Worm (Caenorhabditis elegans): Measurements from ENCODE around the gene syx-5.

syx-5 gene

DNA sequence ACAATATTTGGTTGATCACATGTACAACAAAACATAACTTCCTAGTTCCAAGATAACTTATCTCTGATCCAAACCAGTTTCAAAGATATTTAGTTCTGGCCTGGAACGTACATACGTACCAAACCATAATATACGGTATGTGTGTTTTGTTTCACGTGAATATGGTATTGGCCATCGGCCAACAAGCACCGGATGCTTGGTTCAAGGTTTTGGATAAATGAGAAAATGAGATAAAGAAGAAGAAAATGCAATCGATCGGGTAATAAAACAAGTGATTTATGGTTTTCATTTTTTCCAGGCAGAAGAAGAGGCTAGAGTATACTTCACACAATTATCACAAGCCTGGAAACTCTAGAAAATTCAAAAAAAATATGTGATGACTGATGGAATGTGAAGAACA lies 30.6 kb downstream of the syx-5 start:
- TF ChIP-seq tbx-2 (tag; optimal IDR thresholded peaks at IDR 0.05), result no peak
- TF ChIP-seq sdc-2 (tag; optimal IDR thresholded peaks at IDR 0.05), result no peak
- no peak for TF ChIP-seq madf-2 (tag; optimal IDR thresholded peaks at IDR 0.05)
- TF ChIP-seq che-1 (tag; optimal IDR thresholded peaks at IDR 0.05), result no peak

DNA sequence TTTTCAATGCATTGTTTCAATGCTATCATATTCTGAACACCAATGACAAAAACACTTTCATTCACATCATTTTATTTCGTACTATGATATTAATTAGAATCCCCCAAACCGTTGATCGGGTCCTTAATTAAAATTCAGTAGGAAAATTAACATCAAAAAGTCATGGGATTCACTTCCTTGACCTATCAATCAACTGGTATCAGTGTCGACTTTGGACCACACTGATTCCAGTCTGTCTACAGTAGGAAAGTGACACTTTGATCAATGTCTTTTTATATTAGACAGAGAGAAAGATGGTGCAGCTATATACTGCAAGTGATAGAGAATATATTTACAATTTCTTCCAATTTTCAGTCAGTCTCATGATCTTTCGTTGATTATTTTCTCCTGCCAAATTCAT lies 31.6 kb downstream of the syx-5 start:
- TF ChIP-seq tbx-7 (tag; optimal IDR thresholded peaks at IDR 0.05), result no peak
- TF ChIP-seq pha-4 (tag; optimal IDR thresholded peaks at IDR 0.05), result no peak
- no peak for TF ChIP-seq ceh-14 (tag; optimal IDR thresholded peaks at IDR 0.05)

DNA sequence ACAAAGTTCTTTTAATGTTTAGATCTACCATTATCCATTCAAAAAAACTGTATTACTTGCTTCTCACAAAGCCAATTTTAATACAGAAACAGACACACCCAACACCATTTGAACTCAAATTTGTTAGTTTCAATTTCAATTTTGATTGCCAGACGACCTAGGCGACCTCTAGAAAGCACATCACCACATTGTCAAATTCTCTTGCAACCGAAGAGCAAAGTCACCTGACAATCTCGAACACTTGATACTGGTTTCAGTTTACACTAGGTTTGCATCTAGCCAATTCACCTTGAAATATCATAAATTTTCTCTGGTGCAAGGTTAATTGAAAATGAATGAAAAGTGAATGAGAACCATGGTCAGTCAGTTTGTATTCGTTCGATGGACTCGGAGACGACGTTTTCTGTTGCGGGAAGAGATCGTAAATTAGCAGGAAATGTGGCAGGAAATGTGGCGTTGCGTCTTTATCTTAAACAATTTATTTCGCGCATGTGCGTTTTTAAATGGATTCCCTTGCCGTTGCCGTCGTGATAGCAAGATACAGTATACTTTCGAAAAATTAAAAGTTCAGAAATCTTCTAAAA lies 32.7 kb downstream of the syx-5 start:
- TF ChIP-seq zip-5 (tag; optimal IDR thresholded peaks at IDR 0.05) (no peak), fkh-6 (tag; optimal IDR thresholded peaks at IDR 0.05) (no peak), ceh-18 (tag; optimal IDR thresholded peaks at IDR 0.05) (no peak), nhr-232 (tag; optimal IDR thresholded peaks at IDR 0.05) (no peak), pax-1 (tag; optimal IDR thresholded peaks at IDR 0.05) (no peak), hlh-6 (tag; optimal IDR thresholded peaks at IDR 0.05) (no peak), dmd-4 (tag; optimal IDR thresholded peaks at IDR 0.05; ENCODE audit: borderline replicate concordance) (no peak), che-1 (tag; optimal IDR thresholded peaks at IDR 0.05) (no peak), hlh-30 (tag; optimal IDR thresholded peaks at IDR 0.05; ENCODE audit: insufficient read depth) (no peak), unc-42 (tag; optimal IDR thresholded peaks at IDR 0.05) (no peak), sox-4 (tag; optimal IDR thresholded peaks at IDR 0.05) (no peak), syd-9 (tag; optimal IDR thresholded peaks at IDR 0.05) (no peak), madf-2 (tag; optimal IDR thresholded peaks at IDR 0.05) (no peak), ets-4 (tag; optimal IDR thresholded peaks at IDR 0.05) (no peak), pag-3 (tag; optimal IDR thresholded peaks at IDR 0.05; ENCODE audit: borderline replicate concordance) (no peak)

DNA sequence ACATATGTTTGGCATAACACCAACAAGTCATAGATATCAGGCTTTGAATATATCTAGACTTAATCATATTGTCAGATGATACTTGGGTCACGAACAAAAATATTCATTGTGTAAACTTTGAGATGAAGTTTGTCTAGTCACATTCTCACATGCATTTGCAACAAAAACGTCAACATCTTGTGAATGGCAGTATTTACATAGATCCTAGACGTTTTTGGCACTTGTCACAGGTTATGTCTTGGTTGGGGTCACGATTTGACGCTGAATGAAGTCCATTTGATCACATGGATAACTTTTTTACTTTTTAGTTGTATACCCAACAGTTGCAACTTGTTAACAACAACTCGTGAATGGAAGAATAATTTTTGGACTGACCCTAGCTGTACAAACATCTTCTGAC lies 33.6 kb downstream of the syx-5 start:
- TF ChIP-seq fax-1 (tag; optimal IDR thresholded peaks at IDR 0.05), result no peak
- no peak for TF ChIP-seq lin-11 (tag; optimal IDR thresholded peaks at IDR 0.05)
- TF ChIP-seq ceh-18 (tag; optimal IDR thresholded peaks at IDR 0.05), result no peak
- TF ChIP-seq pha-4 (tag; optimal IDR thresholded peaks at IDR 0.05), result no peak
- no peak for TF ChIP-seq fkh-10 (GFP tag; optimal IDR thresholded peaks at IDR 0.05)
- no peak for TF ChIP-seq ceh-22 (tag; optimal IDR thresholded peaks at IDR 0.05)
- no peak for TF ChIP-seq madf-2 (tag; optimal IDR thresholded peaks at IDR 0.05)
- TF ChIP-seq hlh-15 (tag; optimal IDR thresholded peaks at IDR 0.05), result no peak
- TF ChIP-seq K02D7.2 (tag; optimal IDR thresholded peaks at IDR 0.05), result no peak
- TF ChIP-seq sdc-2 (tag; optimal IDR thresholded peaks at IDR 0.05), result no peak
- no peak for TF ChIP-seq ceh-48 (tag; optimal IDR thresholded peaks at IDR 0.05)
- TF ChIP-seq ref-2 (tag; optimal IDR thresholded peaks at IDR 0.05), result no peak
- TF ChIP-seq ceh-9 (tag; optimal IDR thresholded peaks at IDR 0.05), result no peak
- TF ChIP-seq T23F11.4 (GFP tag; optimal IDR thresholded peaks at IDR 0.05), result no peak
- no peak for TF ChIP-seq nhr-11 (tag; optimal IDR thresholded peaks at IDR 0.05)
- TF ChIP-seq ttx-3 (tag; optimal IDR thresholded peaks at IDR 0.05), result no peak

DNA sequence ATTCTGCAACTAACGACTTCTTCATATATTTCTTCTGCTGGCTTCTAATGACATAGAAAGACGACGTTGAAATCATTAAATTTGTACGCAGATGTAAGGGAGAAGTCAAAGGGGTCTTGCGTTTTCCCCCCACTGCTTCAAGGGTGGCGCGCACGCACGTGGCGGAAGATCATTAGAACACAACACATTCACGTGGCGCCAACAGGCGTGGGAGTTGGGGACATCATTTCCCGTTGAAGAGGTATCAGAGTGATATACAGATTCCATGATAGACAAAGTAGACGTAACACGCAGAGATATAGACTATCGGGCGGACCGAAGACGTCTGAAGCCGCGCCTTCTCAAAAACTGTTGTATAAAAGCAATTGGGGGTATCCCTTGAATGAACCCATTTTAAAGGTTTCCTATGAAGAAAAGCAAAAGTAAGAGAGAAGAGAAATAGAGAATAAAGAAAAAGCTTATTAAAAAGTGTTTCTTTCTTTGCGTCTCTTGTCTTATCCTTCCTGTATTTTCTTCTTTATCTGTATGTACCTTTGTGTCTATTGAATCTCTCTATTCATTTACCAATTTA lies 34.6 kb downstream of the syx-5 start:
- TF ChIP-seq ceh-18 (tag; optimal IDR thresholded peaks at IDR 0.05) (peak; percentile 20), pha-4 (tag; optimal IDR thresholded peaks at IDR 0.05) (no peak), T23F11.4 (GFP tag; optimal IDR thresholded peaks at IDR 0.05) (no peak), F13H6.1 (tag; optimal IDR thresholded peaks at IDR 0.05) (peak; percentile 27), ceh-9 (tag; optimal IDR thresholded peaks at IDR 0.05) (no peak), unc-55 (GFP tag; optimal IDR thresholded peaks at IDR 0.05) (no peak), ref-2 (tag; optimal IDR thresholded peaks at IDR 0.05) (peak; percentile 3), mec-3 (tag; optimal IDR thresholded peaks at IDR 0.05; ENCODE audit: borderline replicate concordance) (no peak), pag-3 (tag; optimal IDR thresholded peaks at IDR 0.05; ENCODE audit: borderline replicate concordance) (no peak)
